Fruit fly (Drosophila melanogaster): Measurements from ENCODE around the gene eIF4E1.

dm6 chr3L:9410030-9410589 is 7.8 kb upstream of the eIF4E1 start:
- TF ChIP-seq CG8478 (optimal IDR thresholded peaks at IDR 0.05) (no peak), CTCF (optimal IDR thresholded peaks at IDR 0.05) (no peak)
